Fruit fly (Drosophila melanogaster) whole organism, wandering third instar larva: ENCODE data around the gene NijB.

Experiments
- Abd-B ChIP-seq: fragments of >200 bp; optimal IDR thresholded peaks from 2 replicates; lab custom pipeline; 2017; ENCODE audit warnings: missing biosample characterization, missing genetic modification characterization
- HLH106 ChIP-seq: fragments of 200-800 bp; optimal IDR thresholded peaks from 3 replicates; lab custom pipeline; 2019; ENCODE audit warnings: missing biosample characterization, mild to moderate bottlenecking, missing genetic modification characterization, moderate library complexity
- N ChIP-seq: fragments of >200 bp; optimal IDR thresholded peaks from 2 replicates; lab custom pipeline; 2018; ENCODE audit warnings: missing biosample characterization, missing external identifiers, missing genetic modification characterization
- dmrt93B ChIP-seq: fragments of 200-800 bp; sonication (Bioruptor generic); optimal IDR thresholded peaks from 2 replicates; lab custom pipeline; 2018; ENCODE audit warnings: missing biosample characterization, mild to moderate bottlenecking, missing genetic modification characterization
- h ChIP-seq: fragments of 200-800 bp; sonication (Bioruptor generic); optimal IDR thresholded peaks from 3 replicates; lab custom pipeline; 2016; ENCODE audit warnings: missing biosample characterization, mild to moderate bottlenecking, missing genetic modification characterization
- pan ChIP-seq: fragments of >200 bp; optimal IDR thresholded peaks from 2 replicates; lab custom pipeline; 2017
- tai ChIP-seq: sonication (Bioruptor generic); optimal IDR thresholded peaks from 2 replicates; lab custom pipeline; 2016; ENCODE audit warnings: missing biosample characterization, missing genetic modification characterization

dm6 chr3L:18897459-18898085, 5.4 kb downstream of the NijB start:
- TF ChIP-seq Abd-B (no peak), tai (GFP tag; lab: Kevin White, UChicago) (no peak), N (GFP tag; lab: Kevin White, UChicago) (no peak), dmrt93B (GFP tag; lab: Kevin White, UChicago) (no peak), h (GFP tag; lab: Kevin White, UChicago) (no peak), HLH106 (tag; lab: Kevin White, UChicago) (no peak), pan (no peak)
